Worm (Caenorhabditis elegans): Measurements from ENCODE around the gene epc-1.

Gene epc-1

DNA sequence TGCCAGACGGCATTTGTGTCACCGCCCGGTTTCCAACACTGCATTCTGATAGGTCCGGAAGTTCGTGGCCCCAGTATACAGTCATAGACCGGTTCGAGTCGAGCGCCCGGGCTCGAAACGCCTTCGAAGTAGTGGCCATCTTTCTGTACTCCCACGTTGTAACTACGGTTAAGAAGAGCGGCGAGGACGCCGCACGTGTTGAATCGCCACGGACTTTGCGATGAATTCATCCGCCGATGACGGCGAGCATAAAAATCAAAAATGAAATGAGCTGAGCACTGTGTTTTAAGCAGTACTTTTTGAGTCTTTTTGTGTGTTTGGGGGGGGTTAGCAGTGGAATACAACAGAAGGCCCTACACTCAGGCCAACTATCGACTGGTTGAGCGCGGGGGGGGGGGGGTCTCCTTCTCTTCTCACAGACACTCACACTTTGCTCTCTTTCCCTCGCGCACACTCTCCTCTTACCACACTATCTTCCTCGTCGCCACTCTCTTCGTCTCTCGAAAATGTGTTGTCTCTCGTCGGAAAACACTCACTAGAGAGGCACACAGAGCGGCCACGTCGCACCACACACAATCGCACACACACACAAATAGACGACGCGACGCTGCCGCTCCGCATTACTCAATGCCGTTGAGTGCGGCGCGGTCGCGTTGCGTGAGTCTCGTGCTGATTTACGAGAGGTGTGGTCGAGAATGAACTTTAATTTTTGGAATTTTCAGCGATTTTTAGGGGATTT is at the start of gene epc-1:
epc-1 (minus strand) TSS at position 367 of the 739 bp plus-strand sequence.
- TF ChIP-seq sma-9 (GFP tag; optimal IDR thresholded peaks at IDR 0.05) = peak; percentile 92
- no peak for TF ChIP-seq sma-9 (tag; optimal IDR thresholded peaks at IDR 0.05)
- peak; percentile 79 for TF ChIP-seq mab-5 (tag; optimal IDR thresholded peaks at IDR 0.05)
- TF ChIP-seq nhr-21 (tag; optimal IDR thresholded peaks at IDR 0.05) = peak; percentile 89
- no peak for TF ChIP-seq nhr-11 (tag; optimal IDR thresholded peaks at IDR 0.05)
- peak; percentile 94 for TF ChIP-seq sma-3 (GFP tag; optimal IDR thresholded peaks at IDR 0.05)
- no peak for TF ChIP-seq ztf-11 (tag; optimal IDR thresholded peaks at IDR 0.05)
- TF ChIP-seq ceh-16 (tag; optimal IDR thresholded peaks at IDR 0.05) = peak; percentile 79
- TF ChIP-seq nhr-77 (tag; optimal IDR thresholded peaks at IDR 0.05) = no peak
- no peak for TF ChIP-seq mbf-1 (tag; optimal IDR thresholded peaks at IDR 0.05)
- peak; percentile 95 for TF ChIP-seq nhr-129 (tag; optimal IDR thresholded peaks at IDR 0.05)
- TF ChIP-seq ceh-82 (tag; optimal IDR thresholded peaks at IDR 0.05) = peak; percentile 57
- no peak for TF ChIP-seq ztf-1 (GFP tag; conservative IDR thresholded peaks at IDR 0.05)
- TF ChIP-seq nhr-12 (tag; optimal IDR thresholded peaks at IDR 0.05) = no peak
- TF ChIP-seq elt-3 (tag; optimal IDR thresholded peaks at IDR 0.05) = no peak
- TF ChIP-seq F13H6.1 (tag; optimal IDR thresholded peaks at IDR 0.05) = peak; percentile 98
- peak; percentile 97 for TF ChIP-seq C34F6.9 (tag; optimal IDR thresholded peaks at IDR 0.05)
- peak; percentile 85 for TF ChIP-seq lin-13 (GFP tag; optimal IDR thresholded peaks at IDR 0.05)
- peak; percentile 92 for TF ChIP-seq ama-1 (optimal IDR thresholded peaks at IDR 0.05)
- TF ChIP-seq dmd-4 (tag; optimal IDR thresholded peaks at IDR 0.05) = no peak
- peak; percentile 95 for TF ChIP-seq sem-4 (tag; optimal IDR thresholded peaks at IDR 0.05)
- TF ChIP-seq nhr-25 (tag; optimal IDR thresholded peaks at IDR 0.05) = peak; percentile 91
- no peak for TF ChIP-seq unc-39 (tag; optimal IDR thresholded peaks at IDR 0.05)
- no peak for TF ChIP-seq ZK546.5 (tag; optimal IDR thresholded peaks at IDR 0.05)
- TF ChIP-seq blmp-1 (tag; optimal IDR thresholded peaks at IDR 0.05; ENCODE audit: insufficient read depth) = peak; percentile 48
- TF ChIP-seq Y55F3AM.14 (GFP tag; optimal IDR thresholded peaks at IDR 0.05) = peak; percentile 88
- peak; percentile 57 for TF ChIP-seq nhr-10 (tag; optimal IDR thresholded peaks at IDR 0.05)
- peak; percentile 84 for TF ChIP-seq zag-1 (tag; optimal IDR thresholded peaks at IDR 0.05)
- peak; percentile 77 to 90 for TF ChIP-seq lsy-2 (tag; optimal IDR thresholded peaks at IDR 0.05)
- peak; percentile 93 for TF ChIP-seq unc-55 (GFP tag; optimal IDR thresholded peaks at IDR 0.05)
- no peak for TF ChIP-seq peb-1 (tag; optimal IDR thresholded peaks at IDR 0.05)
- TF ChIP-seq nhr-23 (tag; optimal IDR thresholded peaks at IDR 0.05) = no peak
- TF ChIP-seq snpc-4 (tag; optimal IDR thresholded peaks at IDR 0.05) = peak; percentile 39
- peak; percentile 0 for TF ChIP-seq nhr-237 (tag; optimal IDR thresholded peaks at IDR 0.05)
- no peak for TF ChIP-seq alr-1 (tag; optimal IDR thresholded peaks at IDR 0.05)
- TF ChIP-seq mdl-1 (tag; optimal IDR thresholded peaks at IDR 0.05) = peak; percentile 65 to 92
- TF ChIP-seq R02D3.7 (tag; optimal IDR thresholded peaks at IDR 0.05) = no peak
- peak; percentile 93 for TF ChIP-seq lin-11 (tag; optimal IDR thresholded peaks at IDR 0.05)
- TF ChIP-seq nhr-6 (tag; optimal IDR thresholded peaks at IDR 0.05) = peak; percentile 77
- TF ChIP-seq gmeb-1 (tag; optimal IDR thresholded peaks at IDR 0.05) = peak; percentile 80
- no peak for TF ChIP-seq elt-1 (tag; optimal IDR thresholded peaks at IDR 0.05)
- TF ChIP-seq egl-27 (tag; optimal IDR thresholded peaks at IDR 0.05) = peak; percentile 78
- TF ChIP-seq skn-1 (tag; optimal IDR thresholded peaks at IDR 0.05) = no peak
- peak; percentile 99 for TF ChIP-seq crh-2 (tag; optimal IDR thresholded peaks at IDR 0.05)
- TF ChIP-seq lin-39 (tag; optimal IDR thresholded peaks at IDR 0.05) = no peak
- TF ChIP-seq aly-2 (tag; optimal IDR thresholded peaks at IDR 0.05) = no peak
- TF ChIP-seq unc-62 (GFP tag; optimal IDR thresholded peaks at IDR 0.05) = peak; percentile 19
- TF ChIP-seq ztf-4 (tag; optimal IDR thresholded peaks at IDR 0.05) = peak; percentile 76
- TF ChIP-seq fos-1 (tag; optimal IDR thresholded peaks at IDR 0.05) = peak; percentile 90

Data from whole organism, L2 larva.